Worm (Caenorhabditis elegans): Measurements from ENCODE around the gene W09G12.9.

- TF ChIP-seq him-1 (tag; optimal IDR thresholded peaks at IDR 0.05) (no peak), dao-5 (tag; optimal IDR thresholded peaks at IDR 0.05) (no peak)
These were observed 49.0 kb upstream of the W09G12.9 start for ce11 chrIV:1167352-1167751.

All from whole organism, L4/young adult.